Fruit fly (Drosophila melanogaster) whole organism, prepupa: ENCODE results near the gene ND-30.

Experiments
- CG11294 ChIP-seq: fragments of 200-800 bp; sonication (Bioruptor generic); IDR thresholded peaks from 2 replicates; pipeline ENCODE4 v1.3.6; 2022; ENCODE audit warnings: missing biosample characterization, missing genetic modification characterization
- CG1621 ChIP-seq: fragments of 200-800 bp; sonication (Bioruptor generic); optimal IDR thresholded peaks from 3 replicates; lab custom pipeline; 2018; ENCODE audit warnings: missing biosample characterization, mild to moderate bottlenecking, missing genetic modification characterization
- CG16779 ChIP-seq: fragments of 200-800 bp; sonication (Bioruptor generic); optimal IDR thresholded peaks from 3 replicates; lab custom pipeline; 2017; ENCODE audit warnings: missing biosample characterization, mild to moderate bottlenecking, missing genetic modification characterization
- CG6854 ChIP-seq: fragments of 200-800 bp; sonication (Bioruptor generic); optimal IDR thresholded peaks from 2 replicates; lab custom pipeline; 2017; ENCODE audit warnings: missing biosample characterization, mild to moderate bottlenecking, missing genetic modification characterization
- Eip75B ChIP-seq: fragments of 200-800 bp; sonication (Bioruptor generic); optimal IDR thresholded peaks from 3 replicates; lab custom pipeline; 2016; ENCODE audit warnings: missing biosample characterization, missing genetic modification characterization
- OdsH ChIP-seq: fragments of 200-800 bp; sonication (Bioruptor generic); optimal IDR thresholded peaks from 3 replicates; lab custom pipeline; 2016; ENCODE audit warnings: missing biosample characterization, missing genetic modification characterization
- Sox14 ChIP-seq: fragments of 200-800 bp; sonication (Bioruptor generic); optimal IDR thresholded peaks from 3 replicates; lab custom pipeline; 2016; ENCODE audit warnings: missing biosample characterization, missing genetic modification characterization
- achi ChIP-seq: fragments of 200-800 bp; sonication (Bioruptor generic); optimal IDR thresholded peaks from 3 replicates; lab custom pipeline; 2016; ENCODE audit warnings: missing biosample characterization, missing genetic modification characterization
- eg ChIP-seq: fragments of 200-800 bp; sonication (Bioruptor generic); IDR thresholded peaks from 3 replicates; pipeline ENCODE4 v1.3.6; 2022; ENCODE audit warnings: missing biosample characterization, missing genetic modification characterization
- fd85E ChIP-seq: fragments of 200-800 bp; sonication (Bioruptor generic); optimal IDR thresholded peaks from 3 replicates; lab custom pipeline; 2016; ENCODE audit warnings: missing biosample characterization, missing genetic modification characterization
- topi ChIP-seq: fragments of 200-800 bp; sonication (Bioruptor generic); optimal IDR thresholded peaks from 3 replicates; lab custom pipeline; 2016; ENCODE audit warnings: missing biosample characterization, missing genetic modification characterization

dm6 chr3L:3126478-3126877 is 32.9 kb downstream of the ND-30 start:
- no peak for TF ChIP-seq CG16779 (tag; lab: Kevin White, UChicago)
- TF ChIP-seq topi (GFP tag; lab: Kevin White, UChicago): no peak
- no peak for TF ChIP-seq CG6854 (GFP tag; lab: Kevin White, UChicago)
- no peak for TF ChIP-seq OdsH (GFP tag; lab: Kevin White, UChicago)
- TF ChIP-seq Sox14 (GFP tag; lab: Kevin White, UChicago): no peak
- no peak for TF ChIP-seq eg (GFP tag; lab: Robert Waterston, UW)
- TF ChIP-seq Eip75B (GFP tag; lab: Kevin White, UChicago): no peak
- TF ChIP-seq CG1621: no peak
- TF ChIP-seq fd85E (GFP tag; lab: Kevin White, UChicago): no peak
- TF ChIP-seq achi (GFP tag; lab: Kevin White, UChicago): no peak
- TF ChIP-seq CG11294 (GFP tag; lab: Robert Waterston, UW): no peak
